Fruit fly (Drosophila melanogaster) whole organism, embryonic: ENCODE results near the gene CG6923.

Experiments
- Atf3 ChIP-seq: fragments of 200-800 bp; sonication (Bioruptor generic); optimal IDR thresholded peaks from 3 replicates; lab custom pipeline; 2016; ENCODE audit warnings: missing biosample characterization, missing genetic modification characterization
- Awh ChIP-seq: fragments of 200-800 bp; sonication (Bioruptor generic); IDR thresholded peaks from 2 replicates; pipeline ENCODE4, ENCODE4 v1.3.6; 2022; ENCODE audit warnings: missing biosample characterization, missing genetic modification characterization
- CG10366 ChIP-seq: fragments of 200-800 bp; sonication (Bioruptor generic); IDR thresholded peaks from 2 replicates; pipeline ENCODE4 v1.3.6; 2022; ENCODE audit warnings: missing biosample characterization, missing genetic modification characterization
- CG10431 ChIP-seq: fragments of 200-800 bp; sonication (Bioruptor generic); optimal IDR thresholded peaks from 3 replicates; lab custom pipeline; 2018; ENCODE audit warnings: missing biosample characterization, mild to moderate bottlenecking, missing genetic modification characterization
- CG11456 ChIP-seq: fragments of 200-800 bp; sonication (Bioruptor generic); IDR thresholded peaks from 3 replicates; pipeline ENCODE4 v1.3.6; 2022; ENCODE audit warnings: missing biosample characterization, missing genetic modification characterization
- CG16815 ChIP-seq: fragments of 200-800 bp; sonication (Bioruptor generic); optimal IDR thresholded peaks from 3 replicates; lab custom pipeline; 2017; ENCODE audit warnings: missing biosample characterization, mild to moderate bottlenecking, missing genetic modification characterization
- CG17186 ChIP-seq: fragments of 200-800 bp; sonication (Bioruptor generic); optimal IDR thresholded peaks from 3 replicates; lab custom pipeline; 2017; ENCODE audit warnings: missing biosample characterization, missing genetic modification reagents, missing genetic modification characterization
- CG17328 ChIP-seq: fragments of 200-800 bp; sonication (Bioruptor generic); IDR thresholded peaks from 2 replicates; pipeline ENCODE4 v1.3.6; 2022; ENCODE audit warnings: missing biosample characterization, missing genetic modification characterization
- CG2712 ChIP-seq: fragments of 200-800 bp; optimal IDR thresholded peaks from 3 replicates; lab custom pipeline; 2019; ENCODE audit warnings: missing biosample characterization, mild to moderate bottlenecking, missing genetic modification characterization, moderate library complexity
- CG3065 ChIP-seq: fragments of 200-800 bp; sonication (Bioruptor generic); optimal IDR thresholded peaks from 2 replicates; lab custom pipeline; 2016; ENCODE audit warnings: missing biosample characterization, missing genetic modification characterization
- CG3163 ChIP-seq: fragments of 200-800 bp; sonication (Bioruptor generic); optimal IDR thresholded peaks from 3 replicates; lab custom pipeline; 2016; ENCODE audit warnings: missing biosample characterization, missing genetic modification characterization
- CG34422 ChIP-seq: fragments of 200-800 bp; sonication (Bioruptor generic); IDR thresholded peaks from 3 replicates; pipeline ENCODE4 v1.3.6; 2022; ENCODE audit warnings: missing biosample characterization, missing genetic modification characterization
- CG3847 ChIP-seq: fragments of 200-800 bp; sonication (Bioruptor generic); IDR thresholded peaks from 2 replicates; pipeline ENCODE4 v1.3.6; 2022; ENCODE audit warnings: missing biosample characterization, missing genetic modification characterization
- CG5953 ChIP-seq: fragments of 200-800 bp; sonication (Bioruptor generic); IDR thresholded peaks from 2 replicates; pipeline ENCODE4 v1.3.6; 2022; ENCODE audit warnings: missing biosample characterization, missing genetic modification characterization
- CG6654 ChIP-seq: fragments of 200-800 bp; sonication (Bioruptor generic); optimal IDR thresholded peaks from 2 replicates; lab custom pipeline; 2017; ENCODE audit warnings: missing biosample characterization, mild to moderate bottlenecking, missing genetic modification characterization
- CG7357 ChIP-seq: fragments of 200-800 bp; sonication (Bioruptor generic); IDR thresholded peaks from 3 replicates; pipeline ENCODE4 v1.3.6; 2022; ENCODE audit warnings: missing biosample characterization, missing genetic modification characterization
- CG8944 ChIP-seq: fragments of 200-800 bp; sonication (Bioruptor generic); optimal IDR thresholded peaks from 3 replicates; lab custom pipeline; 2016; ENCODE audit warnings: missing biosample characterization, missing genetic modification characterization
- CTCF ChIP-seq: fragments of 200-800 bp; sonication (Bioruptor generic); optimal IDR thresholded peaks from 2 replicates; lab custom pipeline; 2017; ENCODE audit warnings: missing biosample characterization, mild to moderate bottlenecking, missing genetic modification characterization, moderate library complexity
- CoRest ChIP-seq: fragments of 200-800 bp; sonication (Bioruptor generic); optimal IDR thresholded peaks from 3 replicates; lab custom pipeline; 2018; ENCODE audit warnings: missing biosample characterization, mild to moderate bottlenecking, missing genetic modification characterization, moderate library complexity
- D ChIP-seq, 2 experiments: fragments of 200-800 bp in 1 of 2; fragments of >200 bp in 1 of 2; sonication (Bioruptor generic) in 1 of 2; optimal IDR thresholded peaks; 2 replicates in 1 of 2; 3 replicates in 1 of 2; lab custom pipeline; 2017; ENCODE audit warnings: mild to moderate bottlenecking in 1 of 2, missing biosample characterization in 1 of 2, missing genetic modification characterization in 1 of 2, missing genetic modification reagents in 1 of 2
- D19A ChIP-seq: fragments of 200-800 bp; optimal IDR thresholded peaks from 3 replicates; lab custom pipeline; 2019; ENCODE audit warnings: missing biosample characterization, mild to moderate bottlenecking, missing genetic modification characterization, moderate library complexity
- E2f2 ChIP-seq: fragments of 200-800 bp; sonication (Bioruptor generic); IDR thresholded peaks from 2 replicates; pipeline ENCODE4 v1.3.6; 2022; ENCODE audit warnings: missing biosample characterization, missing genetic modification characterization
- Elba2 ChIP-seq: fragments of 200-800 bp; sonication (Bioruptor generic); optimal IDR thresholded peaks from 3 replicates; lab custom pipeline; 2016; ENCODE audit warnings: missing biosample characterization, missing genetic modification characterization
- Hr78 ChIP-seq, 2 experiments: fragments of 200-800 bp in 1 of 2; fragments of >200 bp in 1 of 2; sonication (Bioruptor generic) in 1 of 2; optimal IDR thresholded peaks; 2 replicates each; lab custom pipeline; 2017 to 2019; ENCODE audit warnings: missing biosample characterization in 2 of 2, missing genetic modification characterization in 2 of 2, mild to moderate bottlenecking in 1 of 2, moderate library complexity in 1 of 2
- Nf-YA ChIP-seq: fragments of 200-800 bp; sonication (Bioruptor generic); IDR thresholded peaks from 2 replicates; pipeline ENCODE4 v1.3.6; 2022; ENCODE audit warnings: missing biosample characterization, missing genetic modification characterization
- Sox100B ChIP-seq: fragments of 200-800 bp; sonication (Bioruptor generic); optimal IDR thresholded peaks from 3 replicates; lab custom pipeline; 2018; ENCODE audit warnings: missing biosample characterization, mild to moderate bottlenecking, missing genetic modification characterization
- ab ChIP-seq: fragments of 200-800 bp; sonication (Bioruptor generic); optimal IDR thresholded peaks from 2 replicates; lab custom pipeline; 2016; ENCODE audit warnings: missing biosample characterization, missing genetic modification characterization
- ap ChIP-seq: fragments of 200-800 bp; sonication (Bioruptor generic); IDR thresholded peaks from 2 replicates; pipeline ENCODE4 v1.3.6; 2022; ENCODE audit warnings: missing biosample characterization, missing genetic modification characterization
- btn ChIP-seq: fragments of 200-800 bp; sonication (Bioruptor generic); optimal IDR thresholded peaks from 2 replicates; lab custom pipeline; 2016; ENCODE audit warnings: missing biosample characterization, missing genetic modification characterization
- crol ChIP-seq: fragments of 200-800 bp; sonication (Bioruptor generic); IDR thresholded peaks from 2 replicates; pipeline ENCODE4 v1.3.6; 2022; ENCODE audit warnings: missing biosample characterization, missing genetic modification characterization
- en ChIP-seq: fragments of 200-800 bp; sonication (Bioruptor generic); optimal IDR thresholded peaks from 2 replicates; lab custom pipeline; 2016; ENCODE audit warnings: missing biosample characterization, missing genetic modification characterization
- ewg ChIP-seq: fragments of 200-800 bp; sonication (Bioruptor generic); optimal IDR thresholded peaks from 3 replicates; lab custom pipeline; 2017; ENCODE audit warnings: mild to moderate bottlenecking, missing biosample characterization, missing genetic modification reagents, missing genetic modification characterization
- fru ChIP-seq: fragments of >200 bp; optimal IDR thresholded peaks from 2 replicates; lab custom pipeline; 2017
- gfzf ChIP-seq: fragments of 200-800 bp; sonication (Bioruptor generic); optimal IDR thresholded peaks from 2 replicates; lab custom pipeline; 2016; ENCODE audit warnings: missing biosample characterization, mild to moderate bottlenecking, missing genetic modification characterization, moderate library complexity
- hbn ChIP-seq: fragments of 200-800 bp; sonication (Bioruptor generic); IDR thresholded peaks from 2 replicates; pipeline ENCODE4 v1.3.6; 2022; ENCODE audit warnings: missing biosample characterization, missing genetic modification characterization; ENCODE audit not compliant: partially characterized antibody
- kay ChIP-seq: fragments of 200-800 bp; sonication (Bioruptor generic); optimal IDR thresholded peaks from 2 replicates; lab custom pipeline; 2016; ENCODE audit warnings: missing biosample characterization, missing genetic modification characterization
- nerfin-1 ChIP-seq: fragments of 200-800 bp; sonication (Bioruptor generic); optimal IDR thresholded peaks from 3 replicates; lab custom pipeline; 2019; ENCODE audit warnings: missing biosample characterization, mild to moderate bottlenecking, missing genetic modification characterization, moderate library complexity
- odd ChIP-seq: fragments of 200-800 bp; sonication (Bioruptor generic); optimal IDR thresholded peaks from 2 replicates; lab custom pipeline; 2017; ENCODE audit warnings: missing biosample characterization, mild to moderate bottlenecking, missing genetic modification characterization
- pan ChIP-seq, 4 experiments: fragments of >200 bp in 3 of 4; fragments of 200-800 bp in 1 of 4; sonication (Bioruptor generic) in 1 of 4; optimal IDR thresholded peaks in 3 of 4; IDR thresholded peaks in 1 of 4; 2 replicates each; pipeline versions ENCODE4 v1.3.6 to Lab custom; 2017 to 2022; ENCODE audit warnings: missing biosample characterization in 2 of 4, missing genetic modification characterization in 2 of 4, mixed read lengths in 1 of 4
- phol ChIP-seq: fragments of 200-800 bp; sonication (Bioruptor generic); optimal IDR thresholded peaks from 3 replicates; lab custom pipeline; 2018; ENCODE audit warnings: missing biosample characterization, mild to moderate bottlenecking, missing genetic modification characterization, moderate library complexity
- repo ChIP-seq: fragments of 200-800 bp; sonication (Bioruptor generic); optimal IDR thresholded peaks from 2 replicates; lab custom pipeline; 2016; ENCODE audit warnings: missing biosample characterization, missing genetic modification characterization
- sd ChIP-seq: fragments of 200-800 bp; sonication (Bioruptor generic); optimal IDR thresholded peaks from 3 replicates; lab custom pipeline; 2018; ENCODE audit warnings: missing biosample characterization, mild to moderate bottlenecking, missing genetic modification characterization, moderate library complexity
- shn ChIP-seq: fragments of 200-800 bp; sonication (Bioruptor generic); optimal IDR thresholded peaks from 3 replicates; lab custom pipeline; 2016; ENCODE audit warnings: missing biosample characterization, missing genetic modification characterization
- sob ChIP-seq: fragments of 200-800 bp; sonication (Bioruptor generic); IDR thresholded peaks from 2 replicates; pipeline ENCODE4 v1.3.6; 2022; ENCODE audit warnings: missing biosample characterization, missing genetic modification characterization
- sug ChIP-seq: fragments of 200-800 bp; optimal IDR thresholded peaks from 2 replicates; lab custom pipeline; 2019; ENCODE audit warnings: missing biosample characterization, mild to moderate bottlenecking, missing genetic modification characterization, moderate library complexity
- tup ChIP-seq: fragments of 200-800 bp; sonication (Bioruptor generic); optimal IDR thresholded peaks from 2 replicates; lab custom pipeline; 2016; ENCODE audit warnings: missing biosample characterization, mild to moderate bottlenecking, missing genetic modification characterization, moderate library complexity
- zen ChIP-seq: fragments of 200-800 bp; sonication (Bioruptor generic); optimal IDR thresholded peaks from 3 replicates; lab custom pipeline; 2018; ENCODE audit warnings: missing biosample characterization, mild to moderate bottlenecking, missing genetic modification characterization, moderate library complexity
- zfh1 ChIP-seq: fragments of 200-800 bp; sonication (Bioruptor generic); IDR thresholded peaks from 3 replicates; pipeline ENCODE4 v1.3.6; 2022; ENCODE audit warnings: missing biosample characterization, missing genetic modification characterization

The CG6923 gene

dm6 chr3R:11778012-11778865 is 28.4 kb upstream of the CG6923 start (continued):
- TF ChIP-seq CG11456 (GFP tag; lab: Robert Waterston, UW), result peak; percentile 71; the same call in 2 of the 3 replicates
- TF ChIP-seq CTCF (GFP tag; lab: Kevin White, UChicago), result no peak
- peak; percentile 2 for TF ChIP-seq CG3065 (GFP tag; lab: Kevin White, UChicago)
- TF ChIP-seq pan (optimal IDR thresholded peaks at IDR 0.05; lab: Kevin White, UChicago), result peak in 1 of 2 experiments; percentile 86
- TF ChIP-seq pan (GFP tag; optimal IDR thresholded peaks at IDR 0.05 in 1 of 2, IDR thresholded peaks at IDR 0.05 in 1 of 2), result peak in 1 of 2 experiments; percentile 84
- no peak for TF ChIP-seq en (GFP tag; lab: Kevin White, UChicago)
- peak; percentile 54; the same call in 1 of the 2 replicates for TF ChIP-seq CG17328 (GFP tag; lab: Robert Waterston, UW)
- TF ChIP-seq kay (GFP tag; lab: Kevin White, UChicago), result peak; percentile 13
- peak; percentile 90 for TF ChIP-seq Sox100B (GFP tag; lab: Kevin White, UChicago)
- TF ChIP-seq CG10366 (GFP tag; lab: Robert Waterston, UW), result peak; percentile 22; the same call in 1 of the 2 replicates
- no peak for TF ChIP-seq tup (GFP tag; lab: Kevin White, UChicago)
- peak; percentile 78 for TF ChIP-seq CG2712 (tag; lab: Kevin White, UChicago)
- peak; percentile 78; the same call in 1 of the 2 replicates for TF ChIP-seq crol (GFP tag; lab: Robert Waterston, UW)
- peak; percentile 86 for TF ChIP-seq D (optimal IDR thresholded peaks at IDR 0.05; lab: Kevin White, UChicago)
- peak; percentile 75 for TF ChIP-seq D (GFP tag; optimal IDR thresholded peaks at IDR 0.05; lab: Kevin White, UChicago)
- peak; percentile 62 for TF ChIP-seq shn (GFP tag; lab: Kevin White, UChicago)
- TF ChIP-seq Nf-YA (GFP tag; lab: Robert Waterston, UW), result no peak
- TF ChIP-seq Hr78 (GFP tag; optimal IDR thresholded peaks at IDR 0.05; lab: Kevin White, UChicago), result peak in 1 of 2 experiments; percentile 67
- TF ChIP-seq CG8944 (GFP tag; lab: Kevin White, UChicago), result peak; percentile 19
- TF ChIP-seq D19A (tag; lab: Kevin White, UChicago), result peak; percentile 41
- peak; percentile 57 for TF ChIP-seq ewg (GFP tag; lab: Kevin White, UChicago)
- peak; percentile 26; the same call in 2 of the 3 replicates for TF ChIP-seq zfh1 (GFP tag; lab: Robert Waterston, UW)
- no peak for TF ChIP-seq fru
- TF ChIP-seq ab (GFP tag; lab: Kevin White, UChicago), result peak; percentile 30
- TF ChIP-seq CG17186, result no peak
- peak; percentile 75 for TF ChIP-seq CG10431
- TF ChIP-seq odd, result peak; percentile 76
- TF ChIP-seq CG6654, result peak; percentile 37
- 0 out of 2 replicates have a peak, but pooled peaks have one; percentile 12 for TF ChIP-seq CG3847
- peak; percentile 51; the same call in 1 of the 2 replicates for TF ChIP-seq CG5953 (GFP tag; lab: Robert Waterston, UW)
- TF ChIP-seq E2f2 (GFP tag; lab: Robert Waterston, UW), result peak; percentile 7; the same call in 1 of the 2 replicates
- TF ChIP-seq sob (GFP tag; lab: Robert Waterston, UW), result peak; percentile 49; the same call in 1 of the 2 replicates
- TF ChIP-seq CoRest (tag; lab: Kevin White, UChicago), result peak; percentile 84
- TF ChIP-seq Awh, result peak; percentile 7; the same call in 1 of the 2 replicates
- TF ChIP-seq CG7357 (GFP tag; lab: Robert Waterston, UW), result peak; percentile 52; the same call in 1 of the 3 replicates
- TF ChIP-seq hbn (GFP tag; lab: Robert Waterston, UW), result 0 out of 2 replicates have a peak, but pooled peaks have one; percentile 21
- TF ChIP-seq zen, result peak; percentile 4
- no peak for TF ChIP-seq Elba2
- TF ChIP-seq phol (tag; lab: Kevin White, UChicago), result peak; percentile 65
- TF ChIP-seq Atf3 (GFP tag; lab: Kevin White, UChicago), result no peak
- peak; percentile 57 for TF ChIP-seq sug (tag; lab: Kevin White, UChicago)
- peak; percentile 38 for TF ChIP-seq btn (GFP tag; lab: Kevin White, UChicago)
- peak; percentile 61 for TF ChIP-seq nerfin-1 (tag; lab: Kevin White, UChicago)
- TF ChIP-seq gfzf (GFP tag; lab: Kevin White, UChicago), result no peak
- peak; percentile 82 for TF ChIP-seq CG16815 (GFP tag; lab: Kevin White, UChicago)
- peak; percentile 77 for TF ChIP-seq sd (tag; lab: Kevin White, UChicago)
- TF ChIP-seq CG34422, result peak; percentile 84; the same call in 2 of the 3 replicates
- peak; percentile 65 for TF ChIP-seq CG3163
- TF ChIP-seq ap, result no peak
- TF ChIP-seq repo, result peak; percentile 13
